Fruit fly (Drosophila melanogaster) whole organism, embryonic: ENCODE data around the gene SmE.
A peak's percentile ranks its signal among the peaks of the same experiment; 100 is the strongest.

ENCODE experiments used
- CG11085 ChIP-seq: fragments of 200-800 bp; sonication (Bioruptor generic); IDR thresholded peaks from 2 replicates; pipeline ENCODE4 v1.3.6; 2022; ENCODE audit warnings: missing biosample characterization, missing genetic modification characterization
- CG11247 ChIP-seq: fragments of 200-800 bp; sonication (Bioruptor generic); IDR thresholded peaks from 2 replicates; pipeline ENCODE4 v1.3.6; 2022; ENCODE audit warnings: missing biosample characterization, missing genetic modification characterization
- CG11696 ChIP-seq: fragments of 200-800 bp; sonication (Bioruptor generic); IDR thresholded peaks from 2 replicates; pipeline ENCODE4 v1.3.6; 2022; ENCODE audit warnings: missing biosample characterization, missing genetic modification characterization
- CG13775 ChIP-seq: fragments of 200-800 bp; sonication (Bioruptor generic); optimal IDR thresholded peaks from 3 replicates; lab custom pipeline; 2017; ENCODE audit warnings: missing biosample characterization, mild to moderate bottlenecking, missing genetic modification characterization
- CG15073 ChIP-seq: fragments of 200-800 bp; sonication (Bioruptor generic); optimal IDR thresholded peaks from 2 replicates; lab custom pipeline; 2016; ENCODE audit warnings: missing biosample characterization, missing genetic modification characterization
- CG15269 ChIP-seq: fragments of 200-800 bp; sonication (Bioruptor generic); optimal IDR thresholded peaks from 2 replicates; lab custom pipeline; 2018; ENCODE audit warnings: missing biosample characterization, mild to moderate bottlenecking, missing genetic modification characterization, moderate library complexity
- CG16813 ChIP-seq: fragments of 200-800 bp; sonication (Bioruptor generic); IDR thresholded peaks from 3 replicates; pipeline ENCODE4 v1.3.6; 2022; ENCODE audit warnings: missing biosample characterization, missing genetic modification characterization; ENCODE audit not compliant: partially characterized antibody
- CG17568 ChIP-seq: fragments of 200-800 bp; sonication (Bioruptor generic); optimal IDR thresholded peaks from 2 replicates; lab custom pipeline; 2018; ENCODE audit warnings: missing biosample characterization, mild to moderate bottlenecking, missing genetic modification characterization, moderate library complexity
- CG2116 ChIP-seq: fragments of 200-800 bp; sonication (Bioruptor generic); optimal IDR thresholded peaks from 3 replicates; lab custom pipeline; 2018; ENCODE audit warnings: missing biosample characterization, mild to moderate bottlenecking, missing genetic modification characterization
- CG2120 ChIP-seq: fragments of 200-800 bp; sonication (Bioruptor generic); optimal IDR thresholded peaks from 3 replicates; lab custom pipeline; 2016; ENCODE audit warnings: missing biosample characterization, missing genetic modification characterization
- CG30403 ChIP-seq: fragments of 200-800 bp; sonication (Bioruptor generic); optimal IDR thresholded peaks from 3 replicates; lab custom pipeline; 2016; ENCODE audit warnings: missing biosample characterization, missing genetic modification characterization
- CG33557 ChIP-seq: fragments of 200-800 bp; sonication (Bioruptor generic); optimal IDR thresholded peaks from 2 replicates; lab custom pipeline; 2019; ENCODE audit warnings: missing biosample characterization, mild to moderate bottlenecking, missing genetic modification characterization, moderate library complexity
- CG6654 ChIP-seq: fragments of 200-800 bp; sonication (Bioruptor generic); optimal IDR thresholded peaks from 2 replicates; lab custom pipeline; 2017; ENCODE audit warnings: missing biosample characterization, mild to moderate bottlenecking, missing genetic modification characterization
- CG8765 ChIP-seq: fragments of 200-800 bp; sonication (Bioruptor generic); IDR thresholded peaks from 2 replicates; pipeline ENCODE4 v1.3.6; 2022; ENCODE audit warnings: missing biosample characterization, missing genetic modification characterization
- CG9437 ChIP-seq: fragments of 200-800 bp; sonication (Bioruptor generic); optimal IDR thresholded peaks from 2 replicates; lab custom pipeline; 2018; ENCODE audit warnings: missing biosample characterization, mild to moderate bottlenecking, missing genetic modification characterization
- Dek ChIP-seq: fragments of 200-800 bp; sonication (Bioruptor generic); optimal IDR thresholded peaks from 3 replicates; lab custom pipeline; 2019; ENCODE audit warnings: missing biosample characterization, mild to moderate bottlenecking, missing genetic modification characterization, moderate library complexity
- HHEX ChIP-seq: fragments of 200-800 bp; sonication (Bioruptor generic); optimal IDR thresholded peaks from 3 replicates; lab custom pipeline; 2017; ENCODE audit warnings: missing biosample characterization, mild to moderate bottlenecking, missing genetic modification characterization, missing genetic modification reagents
- Hey ChIP-seq: fragments of 200-800 bp; sonication (Bioruptor generic); optimal IDR thresholded peaks from 3 replicates; lab custom pipeline; 2018; ENCODE audit warnings: missing biosample characterization, mild to moderate bottlenecking, missing genetic modification characterization
- MBD-R2 ChIP-seq: fragments of 200-800 bp; sonication (Bioruptor generic); IDR thresholded peaks from 2 replicates; pipeline ENCODE4 v1.3.6; 2022; ENCODE audit warnings: missing biosample characterization, missing genetic modification characterization
- MESR4 ChIP-seq: fragments of 200-800 bp; sonication (Bioruptor generic); optimal IDR thresholded peaks from 2 replicates; lab custom pipeline; 2018; ENCODE audit warnings: missing biosample characterization, mild to moderate bottlenecking, missing genetic modification characterization, moderate library complexity
- NC2α ChIP-seq: fragments of 200-800 bp; sonication (Bioruptor generic); optimal IDR thresholded peaks from 2 replicates; lab custom pipeline; 2016; ENCODE audit warnings: missing biosample characterization, missing genetic modification characterization
- NK7.1 ChIP-seq: fragments of 200-800 bp; sonication (Bioruptor generic); optimal IDR thresholded peaks from 3 replicates; lab custom pipeline; 2016; ENCODE audit warnings: missing biosample characterization, missing genetic modification characterization
- Spps ChIP-seq: fragments of 200-800 bp; sonication (Bioruptor generic); optimal IDR thresholded peaks from 2 replicates; lab custom pipeline; 2018; ENCODE audit warnings: missing biosample characterization, mild to moderate bottlenecking, missing genetic modification characterization
- Sry-β ChIP-seq: fragments of 200-800 bp; sonication (Bioruptor generic); optimal IDR thresholded peaks from 2 replicates; lab custom pipeline; 2018; ENCODE audit warnings: missing biosample characterization, mild to moderate bottlenecking, missing genetic modification characterization, moderate library complexity
- TFAM ChIP-seq: fragments of 200-800 bp; sonication (Bioruptor generic); optimal IDR thresholded peaks from 2 replicates; lab custom pipeline; 2017; ENCODE audit warnings: missing biosample characterization, missing genetic modification characterization, inconsistent platforms
- al ChIP-seq: fragments of 200-800 bp; sonication (Bioruptor generic); IDR thresholded peaks from 2 replicates; pipeline ENCODE4 v1.3.6; 2022; ENCODE audit warnings: missing biosample characterization, missing genetic modification characterization
- ato ChIP-seq: fragments of 200-800 bp; sonication (Bioruptor generic); IDR thresholded peaks from 2 replicates; pipeline ENCODE4 v1.3.6; 2022; ENCODE audit warnings: missing biosample characterization, missing genetic modification characterization; ENCODE audit not compliant: partially characterized antibody
- cad ChIP-seq: fragments of >200 bp; optimal IDR thresholded peaks from 2 replicates; lab custom pipeline; 2017; ENCODE audit warnings: missing biosample characterization, missing genetic modification characterization
- crol ChIP-seq: fragments of 200-800 bp; sonication (Bioruptor generic); IDR thresholded peaks from 2 replicates; pipeline ENCODE4 v1.3.6; 2022; ENCODE audit warnings: missing biosample characterization, missing genetic modification characterization
- dpn ChIP-seq, 2 experiments: fragments of 200-800 bp; sonication (Bioruptor generic); optimal IDR thresholded peaks; 3 replicates each; lab custom pipeline; 2016; ENCODE audit warnings: missing biosample characterization in 2 of 2, missing genetic modification characterization in 2 of 2
- dysf ChIP-seq: fragments of 200-800 bp; sonication (Bioruptor generic); IDR thresholded peaks from 3 replicates; pipeline ENCODE4 v1.3.6; 2022; ENCODE audit warnings: missing biosample characterization, missing genetic modification characterization
- ems ChIP-seq: fragments of 200-800 bp; sonication (Bioruptor generic); optimal IDR thresholded peaks from 3 replicates; lab custom pipeline; 2016; ENCODE audit warnings: missing biosample characterization, missing genetic modification characterization
- gcm ChIP-seq: fragments of 200-800 bp; sonication (Bioruptor generic); optimal IDR thresholded peaks from 2 replicates; lab custom pipeline; 2019; ENCODE audit warnings: missing biosample characterization, mild to moderate bottlenecking, missing genetic modification characterization, moderate library complexity
- grau ChIP-seq: fragments of 200-800 bp; optimal IDR thresholded peaks from 3 replicates; lab custom pipeline; 2019; ENCODE audit warnings: missing biosample characterization, mild to moderate bottlenecking, missing genetic modification characterization, moderate library complexity
- gt ChIP-seq: fragments of 200-800 bp; sonication (Bioruptor generic); IDR thresholded peaks from 2 replicates; pipeline ENCODE4 v1.3.6; 2022; ENCODE audit warnings: missing biosample characterization, missing genetic modification characterization
- inv ChIP-seq: fragments of 200-800 bp; sonication (Bioruptor generic); IDR thresholded peaks from 2 replicates; pipeline ENCODE4 v1.3.6; 2022; ENCODE audit warnings: missing biosample characterization, missing genetic modification characterization; ENCODE audit not compliant: partially characterized antibody
- kah ChIP-seq: fragments of 200-800 bp; sonication (Bioruptor generic); optimal IDR thresholded peaks from 2 replicates; lab custom pipeline; 2018; ENCODE audit warnings: missing biosample characterization, mild to moderate bottlenecking, missing genetic modification characterization
- lbe ChIP-seq: fragments of 200-800 bp; sonication (Bioruptor generic); optimal IDR thresholded peaks from 2 replicates; lab custom pipeline; 2016; ENCODE audit warnings: missing biosample characterization, mild to moderate bottlenecking, missing genetic modification characterization
- lov ChIP-seq, 2 experiments: fragments of 200-800 bp in 1 of 2; fragments of >200 bp in 1 of 2; sonication (Bioruptor generic) in 1 of 2; IDR thresholded peaks in 1 of 2; optimal IDR thresholded peaks in 1 of 2; 2 replicates in 1 of 2; 3 replicates in 1 of 2; pipeline versions ENCODE4 v1.3.6 to Lab custom; 2017 to 2022; ENCODE audit warnings: missing biosample characterization in 1 of 2, missing genetic modification characterization in 1 of 2
- maf-S ChIP-seq: fragments of 200-800 bp; sonication (Bioruptor generic); optimal IDR thresholded peaks from 2 replicates; lab custom pipeline; 2016; ENCODE audit warnings: missing biosample characterization, missing genetic modification characterization
- pho ChIP-seq: fragments of 200-800 bp; sonication (Bioruptor generic); optimal IDR thresholded peaks from 2 replicates; lab custom pipeline; 2016; ENCODE audit warnings: missing biosample characterization, missing genetic modification characterization
- rib ChIP-seq: fragments of 200-800 bp; sonication (Bioruptor generic); IDR thresholded peaks from 2 replicates; pipeline ENCODE4 v1.3.6; 2022; ENCODE audit warnings: missing biosample characterization, missing genetic modification characterization
- sc ChIP-seq, 3 experiments: fragments of >200 bp in 2 of 3; fragments of 200-800 bp in 1 of 3; sonication (Bioruptor generic) in 1 of 3; optimal IDR thresholded peaks; 2 replicates in 2 of 3; 3 replicates in 1 of 3; lab custom pipeline; 2017; ENCODE audit warnings: mild to moderate bottlenecking in 1 of 3, missing biosample characterization in 1 of 3, missing genetic modification characterization in 1 of 3, missing genetic modification reagents in 1 of 3
- schlank ChIP-seq: fragments of 200-800 bp; sonication (Bioruptor generic); optimal IDR thresholded peaks from 2 replicates; lab custom pipeline; 2018; ENCODE audit warnings: missing biosample characterization, mild to moderate bottlenecking, missing genetic modification characterization
- sd ChIP-seq: fragments of 200-800 bp; sonication (Bioruptor generic); optimal IDR thresholded peaks from 3 replicates; lab custom pipeline; 2018; ENCODE audit warnings: missing biosample characterization, mild to moderate bottlenecking, missing genetic modification characterization, moderate library complexity
- sob ChIP-seq: fragments of 200-800 bp; sonication (Bioruptor generic); IDR thresholded peaks from 2 replicates; pipeline ENCODE4 v1.3.6; 2022; ENCODE audit warnings: missing biosample characterization, missing genetic modification characterization
- stc ChIP-seq: fragments of 200-800 bp; sonication (Bioruptor generic); IDR thresholded peaks from 2 replicates; pipeline ENCODE4 v1.3.6; 2022; ENCODE audit warnings: missing biosample characterization, missing genetic modification characterization
- zfh1 ChIP-seq: fragments of 200-800 bp; sonication (Bioruptor generic); IDR thresholded peaks from 3 replicates; pipeline ENCODE4 v1.3.6; 2022; ENCODE audit warnings: missing biosample characterization, missing genetic modification characterization

Gene SmE

DNA sequence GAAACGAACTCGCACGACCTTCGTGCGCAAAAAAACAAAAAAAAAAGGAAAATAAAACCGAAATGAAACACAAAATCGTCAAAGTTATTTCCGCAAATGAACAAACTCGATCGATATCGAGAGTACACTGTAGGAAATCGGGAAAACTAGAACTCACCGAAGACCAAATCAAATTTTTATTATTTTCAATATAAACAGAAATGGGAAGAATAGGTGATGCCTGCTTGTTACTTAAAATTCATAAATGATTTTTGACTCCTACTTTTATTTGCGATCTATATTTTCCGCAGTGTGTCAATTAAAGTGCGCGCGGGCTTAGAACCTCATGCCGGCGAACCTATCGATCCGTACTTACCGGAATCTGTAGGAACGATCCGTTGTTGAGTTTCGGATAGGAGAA lies 9.6 kb downstream of the SmE start (continued):
- TF ChIP-seq CG15073: no peak
- no peak for TF ChIP-seq schlank
- no peak for TF ChIP-seq TFAM (GFP tag; lab: Kevin White, UChicago)
- TF ChIP-seq sc (optimal IDR thresholded peaks at IDR 0.05; lab: Kevin White, UChicago): no peak
- no peak for TF ChIP-seq sc (GFP tag; optimal IDR thresholded peaks at IDR 0.05; lab: Kevin White, UChicago)
- TF ChIP-seq grau: peak; percentile 34
- TF ChIP-seq Hey: no peak
- no peak for TF ChIP-seq CG6654 (GFP tag; lab: Kevin White, UChicago)
- no peak for TF ChIP-seq zfh1 (GFP tag; lab: Robert Waterston, UW)
- TF ChIP-seq pho (GFP tag; lab: Kevin White, UChicago): no peak
- no peak for TF ChIP-seq Sry-β
- TF ChIP-seq inv (GFP tag; lab: Robert Waterston, UW): no peak
- TF ChIP-seq crol: no peak
- no peak for TF ChIP-seq NC2α
- TF ChIP-seq gcm: no peak
- no peak for TF ChIP-seq MESR4 (GFP tag; lab: Kevin White, UChicago)
- TF ChIP-seq sd (tag; lab: Kevin White, UChicago): no peak
- TF ChIP-seq CG30403 (GFP tag; lab: Kevin White, UChicago): no peak
- TF ChIP-seq maf-S (GFP tag; lab: Kevin White, UChicago): no peak
- no peak for TF ChIP-seq CG11247
- TF ChIP-seq stc (GFP tag; lab: Robert Waterston, UW): no peak
- TF ChIP-seq lov (optimal IDR thresholded peaks at IDR 0.05; lab: Kevin White, UChicago): no peak
- TF ChIP-seq lov (GFP tag; IDR thresholded peaks at IDR 0.05; lab: Robert Waterston, UW): no peak
- TF ChIP-seq kah (GFP tag; lab: Kevin White, UChicago): no peak
- peak; percentile 29 for TF ChIP-seq CG2120
- TF ChIP-seq CG15269: peak; percentile 15
- TF ChIP-seq CG17568 (GFP tag; lab: Kevin White, UChicago): no peak
- TF ChIP-seq rib: no peak
- no peak for TF ChIP-seq lbe (GFP tag; lab: Kevin White, UChicago)
- no peak for TF ChIP-seq CG2116 (GFP tag; lab: Kevin White, UChicago)
- TF ChIP-seq NK7.1: no peak
- TF ChIP-seq CG11696 (GFP tag; lab: Robert Waterston, UW): 0 out of 2 replicates have a peak, but pooled peaks have one; percentile 22
- no peak for TF ChIP-seq gt (GFP tag; lab: Robert Waterston, UW)
- TF ChIP-seq MBD-R2 (GFP tag; lab: Robert Waterston, UW): peak; percentile 31; the same call in 1 of the 2 replicates
- TF ChIP-seq CG9437: no peak
- TF ChIP-seq CG13775 (GFP tag; lab: Kevin White, UChicago): no peak
- no peak for TF ChIP-seq Spps (tag; lab: Kevin White, UChicago)
- peak; percentile 57; the same call in 1 of the 3 replicates for TF ChIP-seq dysf
- no peak for TF ChIP-seq CG16813 (GFP tag; lab: Robert Waterston, UW)
- TF ChIP-seq cad (GFP tag; lab: Kevin White, UChicago): no peak
- TF ChIP-seq HHEX: no peak
- TF ChIP-seq Dek (tag; lab: Kevin White, UChicago): no peak
- TF ChIP-seq CG11085 (GFP tag; lab: Robert Waterston, UW): 0 out of 2 replicates have a peak, but pooled peaks have one; percentile 6
- no peak for TF ChIP-seq CG8765 (GFP tag; lab: Robert Waterston, UW)
- TF ChIP-seq sob: no peak
- TF ChIP-seq ems (GFP tag; lab: Kevin White, UChicago): no peak
- TF ChIP-seq dpn (GFP tag; optimal IDR thresholded peaks at IDR 0.05; lab: Kevin White, UChicago): no peak
- TF ChIP-seq al: no peak
- TF ChIP-seq ato (GFP tag; lab: Robert Waterston, UW): no peak
- no peak for TF ChIP-seq CG33557 (GFP tag; lab: Kevin White, UChicago)
